Fruit fly (Drosophila melanogaster) whole organism, adult: ENCODE data around the gene Sec63.

Experiments used
- CG11617 ChIP-seq: fragments of 200-800 bp; sonication (Bioruptor generic); optimal IDR thresholded peaks from 2 replicates; lab custom pipeline; 2017; ENCODE audit warnings: mild to moderate bottlenecking, missing biosample characterization, missing genetic modification reagents, missing genetic modification characterization
- CG12768 ChIP-seq: fragments of 200-800 bp; sonication (Bioruptor generic); optimal IDR thresholded peaks from 2 replicates; lab custom pipeline; 2017; ENCODE audit warnings: missing biosample characterization, missing genetic modification characterization, mild to moderate bottlenecking, moderate library complexity, missing genetic modification reagents
- CG14711 ChIP-seq: fragments of 200-800 bp; sonication (Bioruptor generic); optimal IDR thresholded peaks from 2 replicates; lab custom pipeline; 2018; ENCODE audit warnings: missing biosample characterization, mild to moderate bottlenecking, missing genetic modification characterization, moderate library complexity
- CG1620 ChIP-seq: fragments of 200-800 bp; sonication (Bioruptor generic); optimal IDR thresholded peaks from 2 replicates; lab custom pipeline; 2016; ENCODE audit warnings: missing biosample characterization, missing genetic modification characterization
- CG33017 ChIP-seq: fragments of 200-800 bp; sonication (Bioruptor generic); optimal IDR thresholded peaks from 2 replicates; lab custom pipeline; 2018; ENCODE audit warnings: missing biosample characterization, mild to moderate bottlenecking, missing genetic modification characterization, moderate library complexity
- CG5204 ChIP-seq: fragments of 200-800 bp; sonication (Bioruptor generic); optimal IDR thresholded peaks from 2 replicates; lab custom pipeline; 2016; ENCODE audit warnings: missing biosample characterization, missing genetic modification characterization
- CG7045 ChIP-seq: fragments of 200-800 bp; sonication (Bioruptor generic); optimal IDR thresholded peaks from 2 replicates; lab custom pipeline; 2017; ENCODE audit warnings: missing biosample characterization, mild to moderate bottlenecking, missing genetic modification characterization
- CG7101 ChIP-seq: fragments of 200-800 bp; sonication (Bioruptor generic); optimal IDR thresholded peaks from 2 replicates; lab custom pipeline; 2018; ENCODE audit warnings: missing biosample characterization, mild to moderate bottlenecking, missing genetic modification characterization, moderate library complexity
- Clk ChIP-seq: fragments of 200-800 bp; sonication (Bioruptor generic); optimal IDR thresholded peaks from 2 replicates; lab custom pipeline; 2017; ENCODE audit warnings: missing biosample characterization, missing genetic modification characterization
- Crg-1 ChIP-seq: fragments of 200-800 bp; sonication (Bioruptor generic); optimal IDR thresholded peaks from 2 replicates; lab custom pipeline; 2016; ENCODE audit warnings: missing biosample characterization, missing genetic modification characterization
- Hr96 ChIP-seq: fragments of 200-800 bp; sonication (Bioruptor generic); optimal IDR thresholded peaks from 2 replicates; lab custom pipeline; 2016; ENCODE audit warnings: missing biosample characterization, missing genetic modification characterization
- Mnt ChIP-seq: fragments of 200-800 bp; sonication (Bioruptor generic); optimal IDR thresholded peaks from 2 replicates; lab custom pipeline; 2016; ENCODE audit warnings: missing biosample characterization, mild to moderate bottlenecking, missing genetic modification characterization
- bab1 ChIP-seq: fragments of 200-800 bp; sonication (Bioruptor generic); optimal IDR thresholded peaks from 3 replicates; lab custom pipeline; 2019; ENCODE audit warnings: missing biosample characterization, mild to moderate bottlenecking, missing genetic modification characterization, moderate library complexity
- cic ChIP-seq: fragments of 200-800 bp; sonication (Bioruptor generic); optimal IDR thresholded peaks from 2 replicates; lab custom pipeline; 2017; ENCODE audit warnings: missing biosample characterization, mild to moderate bottlenecking, missing genetic modification characterization, moderate library complexity
- cnc ChIP-seq, 2 experiments: fragments of >200 bp; optimal IDR thresholded peaks; 2 replicates each; lab custom pipeline; 2017
- kay ChIP-seq: fragments of 200-800 bp; sonication (Bioruptor generic); peaks from one replicate; lab custom pipeline; 2016; ENCODE audit warnings: missing biosample characterization, missing genetic modification characterization, borderline replicate concordance
- ovo ChIP-seq: fragments of 200-800 bp; sonication (Bioruptor generic); optimal IDR thresholded peaks from 2 replicates; lab custom pipeline; 2016; ENCODE audit warnings: missing biosample characterization, missing genetic modification characterization
- pad ChIP-seq: fragments of 200-800 bp; sonication (Bioruptor generic); optimal IDR thresholded peaks from 3 replicates; lab custom pipeline; 2017; ENCODE audit warnings: missing biosample characterization, missing genetic modification characterization, mild to moderate bottlenecking, moderate library complexity, missing genetic modification reagents
- tj ChIP-seq: fragments of 200-800 bp; sonication (Bioruptor generic); optimal IDR thresholded peaks from 3 replicates; lab custom pipeline; 2017; ENCODE audit warnings: missing biosample characterization, mild to moderate bottlenecking, missing genetic modification characterization, moderate library complexity
- toe ChIP-seq: fragments of 200-800 bp; sonication (Bioruptor generic); optimal IDR thresholded peaks from 2 replicates; lab custom pipeline; 2016; ENCODE audit warnings: missing biosample characterization, missing genetic modification characterization

The Sec63 gene

dm6 chr3L:7356386-7357117 is 3.8 kb upstream of the Sec63 start, which contains the start of gene CTCF:
TSS of gene CTCF (minus strand) at chr3L:7356713.
- TF ChIP-seq Hr96 (GFP tag; lab: Kevin White, UChicago) (no peak), pad (GFP tag; lab: Kevin White, UChicago) (peak; percentile 53), CG11617 (GFP tag; lab: Kevin White, UChicago) (peak; percentile 31), cic (GFP tag; lab: Kevin White, UChicago) (peak; percentile 22), CG14711 (tag; lab: Kevin White, UChicago) (peak; percentile 22), CG12768 (GFP tag; lab: Kevin White, UChicago) (no peak), CG7101 (tag; lab: Kevin White, UChicago) (peak; percentile 29), CG5204 (no peak), bab1 (GFP tag; lab: Kevin White, UChicago) (peak; percentile 43), Clk (GFP tag; lab: Kevin White, UChicago) (no peak), Mnt (GFP tag; lab: Kevin White, UChicago) (peak; percentile 40), tj (GFP tag; lab: Kevin White, UChicago) (peak; percentile 49), ovo (GFP tag; lab: Kevin White, UChicago) (no peak)

dm6 chr3L:7359827-7360323 is 486 bp upstream of the Sec63 start, which contains the start of gene pst:
TSS of gene pst (minus strand) at chr3L:7360263.
- TF ChIP-seq CG1620 (GFP tag; lab: Kevin White, UChicago) (peak; percentile 46), Crg-1 (GFP tag; lab: Kevin White, UChicago) (no peak), CG14711 (tag; lab: Kevin White, UChicago) (no peak), CG33017 (tag; lab: Kevin White, UChicago) (peak; percentile 12), tj (GFP tag; lab: Kevin White, UChicago) (no peak), pad (GFP tag; lab: Kevin White, UChicago) (no peak), CG12768 (GFP tag; lab: Kevin White, UChicago) (no peak), CG11617 (GFP tag; lab: Kevin White, UChicago) (peak; percentile 39), kay (GFP tag; lab: Kevin White, UChicago) (no peak), Hr96 (GFP tag; lab: Kevin White, UChicago) (peak; percentile 53), cnc (optimal IDR thresholded peaks at IDR 0.05; lab: Kevin White, UChicago) (no peak), ovo (GFP tag; lab: Kevin White, UChicago) (no peak), toe (GFP tag; lab: Kevin White, UChicago) (no peak), bab1 (GFP tag; lab: Kevin White, UChicago) (peak; percentile 10), CG7101 (tag; lab: Kevin White, UChicago) (peak; percentile 43), CG5204 (no peak), Mnt (GFP tag; lab: Kevin White, UChicago) (peak; percentile 56), cic (GFP tag; lab: Kevin White, UChicago) (no peak), Clk (GFP tag; lab: Kevin White, UChicago) (no peak)

DNA sequence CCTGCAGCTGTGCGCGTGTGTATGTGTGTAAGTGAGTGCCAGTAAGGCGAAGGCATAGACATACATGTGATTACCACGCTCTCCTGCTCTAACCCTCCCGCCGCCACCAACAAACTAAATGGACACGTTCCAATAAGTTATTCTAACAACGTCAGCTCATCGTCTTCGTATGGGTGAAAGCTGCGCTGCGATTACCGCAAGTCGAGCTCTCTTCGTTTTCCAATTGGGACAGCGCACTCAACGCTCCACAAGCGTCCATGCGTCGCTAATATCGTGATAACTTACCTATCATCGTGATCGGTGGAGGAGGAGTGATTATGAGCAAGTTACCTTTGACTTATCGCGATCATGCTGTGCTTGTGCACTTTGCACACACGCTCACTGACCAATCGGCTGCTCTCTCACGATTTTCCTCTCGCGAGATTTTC is 748 bp downstream of the Sec63 start:
- TF ChIP-seq CG33017 (tag; lab: Kevin White, UChicago) (peak; percentile 70), Clk (GFP tag; lab: Kevin White, UChicago) (no peak), CG12768 (GFP tag; lab: Kevin White, UChicago) (peak; percentile 71), CG7045 (GFP tag; lab: Kevin White, UChicago) (peak; percentile 32), CG7101 (tag; lab: Kevin White, UChicago) (peak; percentile 27), toe (GFP tag; lab: Kevin White, UChicago) (no peak), CG14711 (tag; lab: Kevin White, UChicago) (no peak), ovo (GFP tag; lab: Kevin White, UChicago) (peak; percentile 26), Hr96 (GFP tag; lab: Kevin White, UChicago) (no peak), kay (GFP tag; lab: Kevin White, UChicago) (no peak), CG11617 (GFP tag; lab: Kevin White, UChicago) (no peak), pad (GFP tag; lab: Kevin White, UChicago) (peak; percentile 57), Crg-1 (GFP tag; lab: Kevin White, UChicago) (no peak), cic (GFP tag; lab: Kevin White, UChicago) (peak; percentile 86), Mnt (GFP tag; lab: Kevin White, UChicago) (peak; percentile 93), bab1 (GFP tag; lab: Kevin White, UChicago) (peak; percentile 52), tj (GFP tag; lab: Kevin White, UChicago) (peak; percentile 88), CG5204 (no peak)

dm6 chr3L:7364717-7365278 is 4.4 kb downstream of the Sec63 start:
- TF ChIP-seq kay (GFP tag; lab: Kevin White, UChicago), result no peak

DNA sequence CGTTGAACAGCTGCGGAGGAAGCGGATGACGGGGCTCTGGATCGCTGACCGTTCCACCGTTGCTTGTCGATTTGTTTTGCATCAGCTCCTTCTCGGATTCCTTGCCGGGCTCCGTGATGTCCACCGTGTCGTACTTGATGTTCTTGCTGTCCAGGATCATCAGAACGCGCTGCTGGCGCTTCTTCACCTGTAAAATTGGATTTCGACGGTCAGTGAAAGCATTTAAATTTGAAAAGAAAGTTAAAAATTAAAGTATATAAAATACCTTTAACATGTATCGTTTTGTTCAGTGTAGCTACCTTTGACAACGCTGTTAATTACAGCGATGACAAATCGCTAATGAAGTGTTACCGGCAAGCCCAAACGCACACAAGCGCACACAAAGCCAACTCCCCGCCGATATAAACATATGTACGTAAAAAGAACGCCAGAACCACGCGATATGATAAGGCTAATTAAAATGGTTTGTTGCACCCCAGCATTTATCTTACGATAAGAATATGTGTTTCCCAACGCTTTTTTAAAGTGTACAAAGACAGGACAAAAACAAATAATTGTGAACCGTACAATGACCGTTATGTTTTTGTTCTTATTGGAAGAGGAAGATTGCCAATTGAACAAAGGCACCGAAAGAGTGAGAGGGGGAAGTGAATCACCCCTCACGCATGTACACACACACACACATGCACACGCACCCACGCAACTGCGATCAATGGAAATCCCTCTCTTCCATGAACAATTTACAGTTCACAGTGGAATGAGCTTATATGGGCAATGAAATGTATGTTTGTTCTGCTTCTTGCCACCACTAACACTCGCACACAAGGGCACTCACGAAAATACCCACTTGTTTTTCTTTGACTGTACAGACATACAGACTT is 7.7 kb downstream of the Sec63 start:
- TF ChIP-seq Mnt (GFP tag; lab: Kevin White, UChicago), result peak; percentile 44
- TF ChIP-seq pad (GFP tag; lab: Kevin White, UChicago), result peak; percentile 99
- no peak for TF ChIP-seq CG1620 (GFP tag; lab: Kevin White, UChicago)
- peak; percentile 7 for TF ChIP-seq Crg-1 (GFP tag; lab: Kevin White, UChicago)
- peak; percentile 92 for TF ChIP-seq kay (GFP tag; lab: Kevin White, UChicago)
- peak; percentile 50 for TF ChIP-seq cic (GFP tag; lab: Kevin White, UChicago)
- TF ChIP-seq CG14711 (tag; lab: Kevin White, UChicago), result no peak
- peak; percentile 91 for TF ChIP-seq ovo (GFP tag; lab: Kevin White, UChicago)
- TF ChIP-seq CG11617 (GFP tag; lab: Kevin White, UChicago), result peak; percentile 5
- TF ChIP-seq CG7045 (GFP tag; lab: Kevin White, UChicago), result no peak
